4 fruit fly cellular contexts compared by ENCODE assay signal in genomic region chr3L:673324-673723, dm6.
TF ChIP-seq lines count a peak whose summit lies in the region.

No protein-coding gene starts in this region.

- TF ChIP-seq CTCF in whole organism, embryonic (GFP tag; optimal IDR thresholded peaks at IDR 0.05; lab: Kevin White, UChicago): no peak

TF ChIP-seq in whole organism, adult, 20 proteins besides CTCF, POLR2A, EP300 and RAD21:
- no peak for TF ChIP-seq Clk (GFP tag; optimal IDR thresholded peaks at IDR 0.05; lab: Kevin White, UChicago)
- TF ChIP-seq pad (GFP tag; optimal IDR thresholded peaks at IDR 0.05; lab: Kevin White, UChicago): peak; percentile 99
- TF ChIP-seq CG1620 (GFP tag; optimal IDR thresholded peaks at IDR 0.05; lab: Kevin White, UChicago): no peak

TF ChIP-seq in whole organism, embryonic, 481 proteins besides CTCF, POLR2A, EP300 and RAD21 (continues in another document):
- TF ChIP-seq Scr (GFP tag; IDR thresholded peaks at IDR 0.05; lab: Robert Waterston, UW; ENCODE audit: partially characterized antibody) (0 out of 2 replicates have a peak, but pooled peaks have one; percentile 13), dysf (GFP tag; IDR thresholded peaks at IDR 0.05; lab: Robert Waterston, UW) (no peak), sens (GFP tag; lab: Kevin White, UChicago) (peak; percentile 41), run (tag; optimal IDR thresholded peaks at IDR 0.05; lab: Kevin White, UChicago) (no peak), CG31224 (GFP tag; IDR thresholded peaks at IDR 0.05; lab: Robert Waterston, UW) (no peak), CG30403 (GFP tag; optimal IDR thresholded peaks at IDR 0.05; lab: Kevin White, UChicago) (no peak), ewg (GFP tag; optimal IDR thresholded peaks at IDR 0.05; lab: Kevin White, UChicago) (peak; percentile 4), hkb (optimal IDR thresholded peaks at IDR 0.05; lab: Kevin White, UChicago) (peak; percentile 63), hkb (GFP tag; IDR thresholded peaks at IDR 0.05; lab: Robert Waterston, UW) (no peak), slp2 (GFP tag; optimal IDR thresholded peaks at IDR 0.05; lab: Kevin White, UChicago) (no peak), ftz-f1 (GFP tag; optimal IDR thresholded peaks at IDR 0.05; lab: Kevin White, UChicago) (no peak), nerfin-2 (GFP tag; IDR thresholded peaks at IDR 0.05; lab: Robert Waterston, UW; ENCODE audit: partially characterized antibody) (peak; percentile 52), CG6683 (GFP tag; optimal IDR thresholded peaks at IDR 0.05; lab: Kevin White, UChicago) (no peak), CG15696 (tag; optimal IDR thresholded peaks at IDR 0.05; lab: Kevin White, UChicago) (no peak), Nf-YC (tag; optimal IDR thresholded peaks at IDR 0.05; lab: Kevin White, UChicago) (peak; percentile 94), HLH4C (GFP tag; IDR thresholded peaks at IDR 0.05; lab: Robert Waterston, UW; ENCODE audit: partially characterized antibody) (0 out of 3 replicates have a peak, but pooled peaks have one; percentile 24), pros (GFP tag; optimal IDR thresholded peaks at IDR 0.05; lab: Kevin White, UChicago) (peak; percentile 54), chinmo (GFP tag; IDR thresholded peaks at IDR 0.05; lab: Robert Waterston, UW; ENCODE audit: partially characterized antibody) (0 out of 4 replicates have a peak, but pooled peaks have one; percentile 66), Trl (optimal IDR thresholded peaks at IDR 0.05; lab: Kevin White, UChicago) (peak; percentile 42 to 65), Trl (GFP tag; optimal IDR thresholded peaks at IDR 0.05; lab: Kevin White, UChicago) (no peak), Opbp (GFP tag; IDR thresholded peaks at IDR 0.05; lab: Robert Waterston, UW; ENCODE audit: partially characterized antibody) (0 out of 3 replicates have a peak, but pooled peaks have one; percentile 11), sna (GFP tag; IDR thresholded peaks at IDR 0.05; lab: Robert Waterston, UW; ENCODE audit: partially characterized antibody) (peak; percentile 23; the same call in 1 of the 2 replicates), HHEX (GFP tag; optimal IDR thresholded peaks at IDR 0.05; lab: Kevin White, UChicago) (no peak), CG2129 (GFP tag; IDR thresholded peaks at IDR 0.05; lab: Robert Waterston, UW; ENCODE audit: partially characterized antibody) (no peak), sd (tag; optimal IDR thresholded peaks at IDR 0.05; lab: Kevin White, UChicago) (peak; percentile 63), chm (GFP tag; IDR thresholded peaks at IDR 0.05; lab: Robert Waterston, UW) (peak; percentile 30; the same call in 1 of the 2 replicates), gfzf (GFP tag; optimal IDR thresholded peaks at IDR 0.05; lab: Kevin White, UChicago) (no peak)

TF ChIP-seq in whole organism, prepupa, 60 proteins besides CTCF, POLR2A, EP300 and RAD21:
- TF ChIP-seq Gug (GFP tag; IDR thresholded peaks at IDR 0.05; lab: Robert Waterston, UW) (no peak), eg (GFP tag; IDR thresholded peaks at IDR 0.05; lab: Robert Waterston, UW) (no peak), CG32006 (GFP tag; optimal IDR thresholded peaks at IDR 0.05; lab: Kevin White, UChicago) (no peak), CG1621 (tag; optimal IDR thresholded peaks at IDR 0.05; lab: Kevin White, UChicago) (no peak), CG10631 (GFP tag; optimal IDR thresholded peaks at IDR 0.05; lab: Kevin White, UChicago) (no peak), dsx (GFP tag; optimal IDR thresholded peaks at IDR 0.05; lab: Kevin White, UChicago; ENCODE audit: poor library complexity, severe bottlenecking) (peak; percentile 59)
TF ChIP-seq in whole organism, prepupa: peak in this region for 1.

TF ChIP-seq in whole organism, wandering third instar larva, 38 proteins besides CTCF, POLR2A, EP300 and RAD21:
- TF ChIP-seq N (GFP tag; optimal IDR thresholded peaks at IDR 0.05; lab: Kevin White, UChicago): peak; percentile 32
- TF ChIP-seq Abd-B (GFP tag; optimal IDR thresholded peaks at IDR 0.05; lab: Kevin White, UChicago): no peak
- peak; percentile 98 for TF ChIP-seq Myc (optimal IDR thresholded peaks at IDR 0.05; lab: Kevin White, UChicago)
TF ChIP-seq in whole organism, wandering third instar larva: peak in this region for 2.
